Worm (Caenorhabditis elegans): ENCODE data around the gene lys-10.

DNA sequence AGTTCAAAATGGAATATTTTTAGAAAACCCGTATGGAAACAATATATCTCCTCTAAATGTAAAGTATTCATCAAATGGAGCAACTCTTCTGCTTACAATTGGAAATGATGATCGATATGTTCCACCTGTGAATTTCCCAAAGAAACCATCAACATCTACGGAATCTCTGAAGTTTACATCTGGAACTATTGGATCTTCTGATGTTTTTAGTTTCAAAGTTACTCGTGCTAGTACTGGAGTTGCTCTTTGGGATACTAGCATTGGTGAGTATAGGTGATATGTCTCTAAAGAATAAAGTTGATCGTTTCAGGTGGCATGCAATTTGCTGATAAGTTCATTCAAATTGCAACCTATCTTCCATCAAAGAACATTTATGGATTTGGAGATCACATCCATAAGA lies 35.3 kb downstream of the lys-10 start:
- TF ChIP-seq nhr-84 (tag; optimal IDR thresholded peaks at IDR 0.05): no peak
- no peak for TF ChIP-seq fos-1 (tag; optimal IDR thresholded peaks at IDR 0.05)
- no peak for TF ChIP-seq zag-1 (tag; optimal IDR thresholded peaks at IDR 0.05)
- TF ChIP-seq skn-1 (tag; optimal IDR thresholded peaks at IDR 0.05): no peak
- no peak for TF ChIP-seq nhr-71 (tag; optimal IDR thresholded peaks at IDR 0.05)
- no peak for TF ChIP-seq C34B4.2 (tag; optimal IDR thresholded peaks at IDR 0.05)
- no peak for TF ChIP-seq aly-2 (tag; optimal IDR thresholded peaks at IDR 0.05)
- no peak for TF ChIP-seq C16A3.4 (tag; optimal IDR thresholded peaks at IDR 0.05)
- TF ChIP-seq aha-1 (tag; optimal IDR thresholded peaks at IDR 0.05): no peak
- TF ChIP-seq lin-13 (GFP tag; optimal IDR thresholded peaks at IDR 0.05): no peak
